Worm (Caenorhabditis elegans) whole organism, late embryonic: ENCODE measurements around the gene F08D12.2.

Experiments used
- C08G9.2 ChIP-seq: sonication (generic microtip); optimal IDR thresholded peaks from 2 replicates; lab custom pipeline; 2016; ENCODE audit warnings: mild to moderate bottlenecking, missing genetic modification characterization, moderate library complexity, missing compliant biosample characterization
- C38D4.7 ChIP-seq: fragments of 200-800 bp; sonication (Bioruptor generic); optimal IDR thresholded peaks from 2 replicates; lab custom pipeline; 2018; ENCODE audit warnings: mild to moderate bottlenecking, missing genetic modification characterization, moderate library complexity, missing compliant biosample characterization
- K02D7.2 ChIP-seq: sonication (generic microtip); optimal IDR thresholded peaks from 2 replicates; lab custom pipeline; 2017; ENCODE audit warnings: mild to moderate bottlenecking, missing genetic modification characterization, missing compliant biosample characterization
- T23F11.4 ChIP-seq: fragments of 200-800 bp; sonication (Bioruptor generic); optimal IDR thresholded peaks from 2 replicates; lab custom pipeline; 2018; ENCODE audit warnings: mild to moderate bottlenecking, missing genetic modification characterization, missing compliant biosample characterization
- Y22D7AL.16 ChIP-seq: sonication (generic microtip); optimal IDR thresholded peaks from 2 replicates; lab custom pipeline; 2016; ENCODE audit warnings: missing genetic modification characterization, missing compliant biosample characterization
- ama-1 ChIP-seq: fragments of 150-350 bp; optimal IDR thresholded peaks from 2 replicates; lab custom pipeline; 2014
- ceh-14 ChIP-seq: sonication (generic microtip); optimal IDR thresholded peaks from 2 replicates; lab custom pipeline; 2016; ENCODE audit warnings: missing genotype, missing genetic modification characterization, missing compliant biosample characterization
- ceh-18 ChIP-seq: sonication (generic microtip); optimal IDR thresholded peaks from 2 replicates; lab custom pipeline; 2016; ENCODE audit warnings: missing genetic modification characterization, missing compliant biosample characterization
- ceh-2 ChIP-seq: sonication (generic microtip); optimal IDR thresholded peaks from 2 replicates; lab custom pipeline; 2016; ENCODE audit warnings: missing genotype, missing genetic modification characterization, missing compliant biosample characterization
- ceh-31 ChIP-seq: sonication (generic microtip); optimal IDR thresholded peaks from 2 replicates; lab custom pipeline; 2016; ENCODE audit warnings: missing genetic modification characterization, missing compliant biosample characterization
- ceh-48 ChIP-seq: sonication (generic microtip); optimal IDR thresholded peaks from 2 replicates; lab custom pipeline; 2016; ENCODE audit warnings: missing genetic modification characterization, inconsistent platforms, missing compliant biosample characterization
- ceh-6 ChIP-seq: fragments of 200-800 bp; sonication (Bioruptor generic); optimal IDR thresholded peaks from 2 replicates; lab custom pipeline; 2018; ENCODE audit warnings: mild to moderate bottlenecking, missing genetic modification characterization, missing compliant biosample characterization
- ceh-9 ChIP-seq: sonication (generic microtip); optimal IDR thresholded peaks from 2 replicates; lab custom pipeline; 2016; ENCODE audit warnings: mild to moderate bottlenecking, missing genetic modification characterization, inconsistent platforms, missing compliant biosample characterization
- che-1 ChIP-seq: sonication (generic microtip); optimal IDR thresholded peaks from 2 replicates; lab custom pipeline; 2016; ENCODE audit warnings: mild to moderate bottlenecking, missing genetic modification characterization, missing compliant biosample characterization
- dmd-4 ChIP-seq: sonication (generic microtip); optimal IDR thresholded peaks from 2 replicates; lab custom pipeline; 2016; ENCODE audit warnings: borderline replicate concordance, missing genetic modification characterization, missing compliant biosample characterization
- elt-4 ChIP-seq: sonication (generic microtip); optimal IDR thresholded peaks from 2 replicates; lab custom pipeline; 2016; ENCODE audit warnings: missing genetic modification characterization, missing compliant biosample characterization
- ets-4 ChIP-seq: sonication (generic microtip); optimal IDR thresholded peaks from 2 replicates; lab custom pipeline; 2016; ENCODE audit warnings: missing genetic modification characterization, missing compliant biosample characterization
- eyg-1 ChIP-seq: sonication (generic microtip); optimal IDR thresholded peaks from 2 replicates; lab custom pipeline; 2016; ENCODE audit warnings: missing genotype, missing genetic modification characterization, missing compliant biosample characterization
- gmeb-2 ChIP-seq: sonication (generic microtip); optimal IDR thresholded peaks from 2 replicates; lab custom pipeline; 2016; ENCODE audit warnings: missing genetic modification characterization, inconsistent platforms, missing compliant biosample characterization
- hlh-30 ChIP-seq: sonication (generic microtip); optimal IDR thresholded peaks from 2 replicates; lab custom pipeline; 2017; ENCODE audit warnings: antibody characterized with exemption, missing genetic modification characterization, missing compliant biosample characterization; ENCODE audit not compliant: insufficient read depth
- hlh-6 ChIP-seq: sonication (generic microtip); optimal IDR thresholded peaks from 2 replicates; lab custom pipeline; 2016; ENCODE audit warnings: missing genotype, missing genetic modification characterization, missing compliant biosample characterization
- lim-6 ChIP-seq: sonication (generic microtip); optimal IDR thresholded peaks from 2 replicates; lab custom pipeline; 2016; ENCODE audit warnings: missing genetic modification characterization, missing compliant biosample characterization
- lin-11 ChIP-seq: fragments of 200-800 bp; sonication (Bioruptor generic); optimal IDR thresholded peaks from 2 replicates; lab custom pipeline; 2018; ENCODE audit warnings: mild to moderate bottlenecking, missing genetic modification characterization, missing compliant biosample characterization
- mec-3 ChIP-seq: sonication (generic microtip); optimal IDR thresholded peaks from 2 replicates; lab custom pipeline; 2016; ENCODE audit warnings: borderline replicate concordance, missing genetic modification characterization, missing compliant biosample characterization
- nfya-1 ChIP-seq: sonication (generic microtip); optimal IDR thresholded peaks from 2 replicates; lab custom pipeline; 2017; ENCODE audit warnings: missing genetic modification characterization, mild to moderate bottlenecking, missing compliant biosample characterization, antibody characterized with exemption, moderate library complexity
- odd-2 ChIP-seq: sonication (generic microtip); optimal IDR thresholded peaks from 2 replicates; lab custom pipeline; 2017; ENCODE audit warnings: antibody characterized with exemption, mild to moderate bottlenecking, missing genetic modification characterization, missing compliant biosample characterization
- pag-3 ChIP-seq: sonication (generic microtip); optimal IDR thresholded peaks from 2 replicates; lab custom pipeline; 2016; ENCODE audit warnings: missing compliant biosample characterization, missing genetic modification characterization, borderline replicate concordance
- pax-1 ChIP-seq: fragments of 150-350 bp; optimal IDR thresholded peaks from 2 replicates; lab custom pipeline; 2014; ENCODE audit warnings: missing biosample characterization, missing genetic modification characterization
- pha-4 ChIP-seq: fragments of 150-350 bp; optimal IDR thresholded peaks from 2 replicates; lab custom pipeline; 2018; ENCODE audit warnings: missing biosample characterization, missing genetic modification reagents, missing genetic modification characterization
- ref-2 ChIP-seq: sonication (generic microtip); optimal IDR thresholded peaks from 2 replicates; lab custom pipeline; 2016; ENCODE audit warnings: missing genetic modification characterization, missing compliant biosample characterization
- rnt-1 ChIP-seq: sonication (generic microtip); optimal IDR thresholded peaks from 2 replicates; lab custom pipeline; 2016; ENCODE audit warnings: missing genetic modification characterization, missing compliant biosample characterization
- sox-2 ChIP-seq: fragments of 200-800 bp; sonication (Bioruptor generic); IDR thresholded peaks from 2 replicates; pipeline ENCODE4 v1.3.6; 2022; ENCODE audit warnings: missing genetic modification reagents, missing genetic modification characterization, missing compliant biosample characterization
- sox-4 ChIP-seq: sonication (generic microtip); optimal IDR thresholded peaks from 2 replicates; lab custom pipeline; 2017; ENCODE audit warnings: mild to moderate bottlenecking, missing genetic modification characterization, inconsistent platforms, missing compliant biosample characterization
- tbx-2 ChIP-seq: sonication (generic microtip); optimal IDR thresholded peaks from 2 replicates; lab custom pipeline; 2016; ENCODE audit warnings: missing genetic modification characterization, missing compliant biosample characterization
- tbx-7 ChIP-seq: sonication (generic microtip); optimal IDR thresholded peaks from 2 replicates; lab custom pipeline; 2016; ENCODE audit warnings: missing genotype, missing genetic modification characterization, missing compliant biosample characterization
- unc-3 ChIP-seq, 2 experiments: fragments of 200-800 bp in 1 of 2; sonication (Bioruptor generic) in 1 of 2; sonication (generic microtip) in 1 of 2; conservative IDR thresholded peaks in 1 of 2; optimal IDR thresholded peaks in 1 of 2; 2 replicates each; pipeline versions ENCODE4 v1.3.6 to Lab custom; 2016 to 2022; ENCODE audit warnings: missing compliant biosample characterization in 2 of 2, missing genetic modification characterization in 2 of 2, missing genetic modification reagents in 1 of 2
- unc-42 ChIP-seq: sonication (generic microtip); optimal IDR thresholded peaks from 2 replicates; lab custom pipeline; 2016; ENCODE audit warnings: missing genotype, missing genetic modification characterization, missing compliant biosample characterization
- unc-55 ChIP-seq: sonication (generic microtip); optimal IDR thresholded peaks from 2 replicates; lab custom pipeline; 2017; ENCODE audit warnings: missing biosample characterization, missing genetic modification reagents, missing genetic modification characterization
- unc-86 ChIP-seq: sonication (generic microtip); optimal IDR thresholded peaks from 2 replicates; lab custom pipeline; 2016; ENCODE audit warnings: missing genetic modification characterization, missing compliant biosample characterization
- ztf-16 ChIP-seq: sonication (generic microtip); optimal IDR thresholded peaks from 2 replicates; lab custom pipeline; 2017; ENCODE audit warnings: missing genetic modification characterization, missing compliant biosample characterization

The F08D12.2 gene

DNA sequence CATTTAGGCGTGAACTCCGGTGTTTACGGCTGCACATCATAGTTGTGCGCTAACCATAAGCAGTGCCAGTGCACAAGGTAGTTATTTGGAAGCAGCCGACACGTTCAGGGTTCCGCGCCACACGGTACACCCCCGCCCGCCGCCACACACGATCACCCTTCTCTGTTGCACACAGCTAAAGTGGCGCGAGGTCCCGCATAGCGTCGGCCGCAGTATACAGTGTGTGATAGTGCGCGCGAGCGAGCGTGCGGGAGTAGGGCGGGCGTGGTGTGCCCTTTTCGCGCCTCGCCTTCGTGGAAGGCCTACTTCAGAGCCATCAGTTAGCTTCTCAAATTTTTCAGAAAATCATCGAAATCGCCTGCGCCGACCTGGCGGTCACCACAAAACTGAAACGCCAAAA is 44.5 kb upstream of the F08D12.2 start:
- TF ChIP-seq ceh-48 (tag; lab: Kevin White, UChicago) (no peak), pha-4 (tag; lab: Kevin White, UChicago) (no peak), nfya-1 (tag; lab: Kevin White, UChicago) (no peak), dmd-4 (tag; lab: Kevin White, UChicago) (peak; percentile 9), hlh-6 (peak; percentile 37), tbx-7 (tag; lab: Kevin White, UChicago) (no peak), lin-11 (no peak), mec-3 (no peak), ztf-16 (tag; lab: Kevin White, UChicago) (no peak), C08G9.2 (tag; lab: Kevin White, UChicago) (no peak), ref-2 (tag; lab: Kevin White, UChicago) (peak; percentile 4), T23F11.4 (GFP tag; lab: Kevin White, UChicago) (no peak), Y22D7AL.16 (tag; lab: Kevin White, UChicago) (no peak), K02D7.2 (tag; lab: Kevin White, UChicago) (no peak), ceh-2 (tag; lab: Kevin White, UChicago) (no peak)

DNA sequence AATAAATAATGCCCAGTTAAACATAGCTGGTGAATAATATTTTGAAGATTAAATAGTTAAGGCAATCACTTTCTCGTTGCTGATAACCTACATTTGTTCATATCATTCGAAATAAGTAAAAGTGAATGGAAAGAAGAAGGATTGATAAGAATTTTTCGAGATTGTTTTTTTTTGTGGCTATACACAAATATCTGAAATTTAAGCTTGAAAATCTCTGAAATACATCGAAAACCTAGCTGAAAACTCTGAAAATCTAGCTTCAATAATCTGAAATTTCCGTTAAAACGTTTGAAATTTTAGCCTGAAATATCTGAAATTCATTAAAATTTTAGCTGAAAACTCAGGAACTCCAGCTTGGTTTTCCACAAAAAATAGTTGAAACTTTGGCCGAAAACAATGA is 41.8 kb upstream of the F08D12.2 start, which contains the start of gene T05A8.6:
Gene T05A8.6 (minus strand): TSS at position 101 of the 400 bp plus-strand sequence.
- no peak for TF ChIP-seq unc-3 (GFP tag; conservative IDR thresholded peaks at IDR 0.05; lab: Robert Waterston, UW)
- TF ChIP-seq unc-3 (tag; optimal IDR thresholded peaks at IDR 0.05; lab: Kevin White, UChicago): no peak
- no peak for TF ChIP-seq eyg-1 (tag; lab: Kevin White, UChicago)
- no peak for TF ChIP-seq pax-1 (tag; lab: Kevin White, UChicago)
- no peak for TF ChIP-seq odd-2 (tag; lab: Kevin White, UChicago)
- TF ChIP-seq ceh-2 (tag; lab: Kevin White, UChicago): no peak
- no peak for TF ChIP-seq unc-42 (tag; lab: Kevin White, UChicago)
- TF ChIP-seq che-1 (tag; lab: Kevin White, UChicago): no peak
- TF ChIP-seq, all 69 proteins: peak for 0

DNA sequence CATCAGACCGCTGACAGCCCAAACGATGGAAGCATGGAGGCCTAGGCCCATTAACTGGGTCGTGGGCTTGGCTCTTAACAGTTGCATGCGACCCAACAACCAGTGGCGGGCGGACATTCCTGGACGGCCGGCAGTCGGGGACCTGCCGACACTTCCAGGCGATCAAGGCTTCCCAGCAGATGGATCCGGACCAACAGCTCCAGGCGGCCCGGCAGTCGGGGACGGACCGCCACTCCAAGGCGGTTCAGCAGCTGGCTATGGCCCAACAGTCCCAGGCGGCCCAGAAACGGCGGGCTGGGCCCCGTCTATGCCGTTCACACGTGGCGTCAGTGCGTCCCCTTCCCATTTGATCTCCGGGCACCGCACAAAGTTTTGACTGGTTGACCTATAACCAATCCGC is 40.0 kb upstream of the F08D12.2 start:
- TF ChIP-seq nfya-1 (tag; lab: Kevin White, UChicago) (no peak), lim-6 (tag; lab: Kevin White, UChicago) (no peak), ets-4 (tag; lab: Kevin White, UChicago) (no peak), lin-11 (no peak), ztf-16 (tag; lab: Kevin White, UChicago) (no peak), sox-4 (tag; lab: Kevin White, UChicago) (no peak), sox-2 (no peak), gmeb-2 (no peak), C38D4.7 (GFP tag; lab: Kevin White, UChicago) (no peak)

DNA sequence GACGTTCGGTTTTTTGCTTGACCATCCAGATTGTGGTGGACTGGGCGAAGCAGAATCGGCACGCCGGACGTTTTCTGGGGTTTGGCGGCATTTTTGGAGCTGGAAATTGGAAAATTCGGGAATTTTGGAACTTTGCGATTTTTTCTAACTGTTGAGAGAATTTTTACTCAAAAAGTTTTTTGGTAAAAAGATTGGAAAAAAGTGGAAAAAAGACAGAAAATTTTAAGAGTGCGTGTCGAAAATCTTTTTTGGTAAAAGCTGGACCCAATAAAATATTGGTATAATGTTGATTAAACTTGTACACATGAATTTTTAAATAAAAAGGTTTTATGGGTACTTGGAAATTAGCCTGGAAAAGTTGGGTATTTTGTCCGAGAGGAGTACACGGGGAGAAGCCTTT is 39.2 kb upstream of the F08D12.2 start, which contains the start of gene T05A8.7:
Gene T05A8.7 (minus strand): TSS at position 101 of the 400 bp plus-strand sequence.
- no peak for TF ChIP-seq ceh-6 (GFP tag; lab: Kevin White, UChicago)
- TF ChIP-seq elt-4 (tag; lab: Kevin White, UChicago): no peak
- TF ChIP-seq tbx-2 (tag; lab: Kevin White, UChicago): no peak
- TF ChIP-seq ceh-9 (tag; lab: Kevin White, UChicago): no peak

DNA sequence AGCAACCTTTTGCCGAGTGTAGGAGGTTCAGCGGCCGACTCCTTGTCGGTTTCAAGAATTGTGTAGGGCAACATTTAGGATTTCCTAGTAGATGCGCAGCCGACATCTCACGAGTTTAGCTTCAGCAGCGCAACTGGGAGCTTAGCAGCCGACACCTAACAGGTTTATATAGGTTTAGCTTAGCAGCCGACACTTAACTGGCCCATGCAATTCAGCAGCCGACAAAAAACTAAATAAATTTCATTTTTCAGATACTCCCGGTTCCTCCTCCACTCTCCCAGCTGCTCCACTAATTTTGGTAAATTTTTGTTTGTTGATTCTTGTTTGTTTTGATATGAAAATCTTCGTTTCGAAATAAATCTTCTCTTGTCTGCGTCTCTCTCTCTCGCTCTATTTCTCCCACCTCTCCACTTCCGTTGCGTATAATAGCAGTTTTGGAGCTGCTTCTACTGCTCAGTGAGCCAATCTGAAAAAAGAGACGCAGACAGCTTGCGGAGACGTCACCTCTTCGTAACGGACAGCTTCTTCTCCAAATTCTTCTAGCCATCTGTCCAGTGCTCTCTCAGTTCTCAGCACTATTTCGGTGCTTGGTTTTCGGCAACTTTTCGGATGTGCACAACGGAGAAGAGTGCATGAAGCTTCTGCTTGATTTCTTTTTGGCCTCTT is 33.4 kb upstream of the F08D12.2 start:
- TF ChIP-seq unc-55 (GFP tag; lab: Kevin White, UChicago) (no peak), ets-4 (tag; lab: Kevin White, UChicago) (no peak), tbx-2 (tag; lab: Kevin White, UChicago) (peak; percentile 53), unc-86 (tag; lab: Kevin White, UChicago) (no peak), mec-3 (no peak), pag-3 (tag; lab: Kevin White, UChicago) (peak; percentile 20), hlh-30 (tag; lab: Kevin White, UChicago) (no peak), nfya-1 (tag; lab: Kevin White, UChicago) (peak; percentile 44), ceh-31 (tag; lab: Kevin White, UChicago) (peak; percentile 82), unc-42 (tag; lab: Kevin White, UChicago) (peak; percentile 71), rnt-1 (tag; lab: Kevin White, UChicago) (no peak), ceh-14 (tag; lab: Kevin White, UChicago) (peak; percentile 47), ceh-18 (peak; percentile 41), ama-1 (lab: Kevin White, UChicago) (no peak), ceh-48 (tag; lab: Kevin White, UChicago) (no peak)
